Worm (Caenorhabditis elegans): Measurements from ENCODE around the gene str-94.

ce11 chrV:9218214-9218613, 30.9 kb downstream of the str-94 start:
- no peak for TF ChIP-seq nfya-1 (tag; optimal IDR thresholded peaks at IDR 0.05; ENCODE audit: insufficient read depth)
- TF ChIP-seq R02D3.7 (tag; optimal IDR thresholded peaks at IDR 0.05): no peak
- TF ChIP-seq ceh-16 (tag; optimal IDR thresholded peaks at IDR 0.05): no peak
- TF ChIP-seq lin-15B (tag; optimal IDR thresholded peaks at IDR 0.05): no peak
- TF ChIP-seq ZK546.5 (tag; optimal IDR thresholded peaks at IDR 0.05): no peak
- no peak for TF ChIP-seq elt-3 (tag; optimal IDR thresholded peaks at IDR 0.05)
- TF ChIP-seq unc-62 (GFP tag; optimal IDR thresholded peaks at IDR 0.05): peak; percentile 93
- no peak for TF ChIP-seq ceh-82 (tag; optimal IDR thresholded peaks at IDR 0.05)
- no peak for TF ChIP-seq fos-1 (tag; optimal IDR thresholded peaks at IDR 0.05)
- no peak for TF ChIP-seq ama-1 (optimal IDR thresholded peaks at IDR 0.05)

Measured in whole organism, L3 larva.